Fruit fly (Drosophila melanogaster): ENCODE data around the gene bip1.

- peak; percentile 47 for TF ChIP-seq CG11617 (GFP tag; optimal IDR thresholded peaks at IDR 0.05)
- no peak for TF ChIP-seq Hr96 (GFP tag; optimal IDR thresholded peaks at IDR 0.05)
- no peak for TF ChIP-seq kay (GFP tag; ENCODE audit: borderline replicate concordance)
- TF ChIP-seq cic (GFP tag; optimal IDR thresholded peaks at IDR 0.05): no peak
- no peak for TF ChIP-seq Crg-1 (GFP tag; optimal IDR thresholded peaks at IDR 0.05)
- TF ChIP-seq CG7045 (GFP tag; optimal IDR thresholded peaks at IDR 0.05): peak; percentile 24
These were observed 1.7 kb downstream of the bip1 start for dm6 chr3L:8056740-8057253.
